Fruit fly (Drosophila melanogaster): ENCODE results near the gene SWIP.

Gene SWIP

dm6 chrX:16286083-16286666, 27.3 kb upstream of the SWIP start, which contains the start of gene UQCR-14 (continued):
- TF ChIP-seq tap (tag; optimal IDR thresholded peaks at IDR 0.05) (no peak), Rfx (GFP tag; IDR thresholded peaks at IDR 0.05) (peak; percentile 61), al (GFP tag; IDR thresholded peaks at IDR 0.05) (peak; percentile 25; the same call in 1 of the 2 replicates), CrebB (tag; optimal IDR thresholded peaks at IDR 0.05) (no peak), CG7271 (tag; optimal IDR thresholded peaks at IDR 0.05) (no peak), CG8281 (tag; optimal IDR thresholded peaks at IDR 0.05) (no peak), dysf (GFP tag; IDR thresholded peaks at IDR 0.05) (peak; percentile 21; the same call in 1 of the 3 replicates), ewg (GFP tag; optimal IDR thresholded peaks at IDR 0.05) (peak; percentile 6), cato (GFP tag; optimal IDR thresholded peaks at IDR 0.05; ENCODE audit: borderline replicate concordance) (no peak), Bteb2 (GFP tag; optimal IDR thresholded peaks at IDR 0.05) (no peak), lmd (GFP tag; IDR thresholded peaks at IDR 0.05) (no peak), CG12769 (tag; optimal IDR thresholded peaks at IDR 0.05) (peak; percentile 38), CG7928 (GFP tag; optimal IDR thresholded peaks at IDR 0.05) (peak; percentile 17), Neu2 (GFP tag; optimal IDR thresholded peaks at IDR 0.05; ENCODE audit: borderline replicate concordance) (no peak), CG8944 (GFP tag; optimal IDR thresholded peaks at IDR 0.05) (no peak), amos (GFP tag; IDR thresholded peaks at IDR 0.05; ENCODE audit: partially characterized antibody) (peak; percentile 99), CG11247 (GFP tag; IDR thresholded peaks at IDR 0.05) (peak; percentile 18; the same call in 1 of the 2 replicates), pnt (GFP tag; optimal IDR thresholded peaks at IDR 0.05) (no peak), her (GFP tag; optimal IDR thresholded peaks at IDR 0.05) (no peak), Dad (GFP tag; optimal IDR thresholded peaks at IDR 0.05) (no peak), CG4404 (GFP tag; IDR thresholded peaks at IDR 0.05) (no peak), jigr1 (GFP tag; IDR thresholded peaks at IDR 0.05) (no peak), gsb-n (tag; optimal IDR thresholded peaks at IDR 0.05) (no peak), gfzf (GFP tag; optimal IDR thresholded peaks at IDR 0.05) (peak; percentile 53), shn (GFP tag; optimal IDR thresholded peaks at IDR 0.05) (no peak), CG30403 (GFP tag; optimal IDR thresholded peaks at IDR 0.05) (peak; percentile 24), CG11504 (tag; optimal IDR thresholded peaks at IDR 0.05) (no peak), ara (GFP tag; IDR thresholded peaks at IDR 0.05) (no peak), CG12104 (GFP tag; optimal IDR thresholded peaks at IDR 0.05) (no peak), TFAM (GFP tag; optimal IDR thresholded peaks at IDR 0.05) (no peak), CG14965 (GFP tag; optimal IDR thresholded peaks at IDR 0.05; ENCODE audit: borderline replicate concordance) (no peak), CG7372 (GFP tag; IDR thresholded peaks at IDR 0.05) (no peak), CG17186 (GFP tag; optimal IDR thresholded peaks at IDR 0.05) (peak; percentile 62), vnd (GFP tag; IDR thresholded peaks at IDR 0.05; ENCODE audit: partially characterized antibody) (peak; percentile 96), tio (GFP tag; optimal IDR thresholded peaks at IDR 0.05) (no peak), Poxn (GFP tag; IDR thresholded peaks at IDR 0.05) (no peak), nau (GFP tag; optimal IDR thresholded peaks at IDR 0.05) (no peak), NFAT (GFP tag; IDR thresholded peaks at IDR 0.05) (peak; percentile 36; the same call in 1 of the 2 replicates), CG33213 (GFP tag; optimal IDR thresholded peaks at IDR 0.05) (peak; percentile 19), ERR (GFP tag; optimal IDR thresholded peaks at IDR 0.05) (no peak), Dfd (GFP tag; optimal IDR thresholded peaks at IDR 0.05) (no peak), CG1647 (GFP tag; optimal IDR thresholded peaks at IDR 0.05) (no peak), Vsx1 (GFP tag; optimal IDR thresholded peaks at IDR 0.05) (no peak), HLHmδ (GFP tag; optimal IDR thresholded peaks at IDR 0.05) (no peak), tup (GFP tag; optimal IDR thresholded peaks at IDR 0.05) (no peak), CG16815 (GFP tag; optimal IDR thresholded peaks at IDR 0.05) (no peak), CHES-1-like (GFP tag; optimal IDR thresholded peaks at IDR 0.05) (peak; percentile 28), CG10321 (GFP tag; IDR thresholded peaks at IDR 0.05) (no peak), CG3726 (GFP tag; IDR thresholded peaks at IDR 0.05) (no peak), nom (GFP tag; optimal IDR thresholded peaks at IDR 0.05) (peak; percentile 52)
